Fruit fly (Drosophila melanogaster): ENCODE data around the gene Ca-beta.

DNA sequence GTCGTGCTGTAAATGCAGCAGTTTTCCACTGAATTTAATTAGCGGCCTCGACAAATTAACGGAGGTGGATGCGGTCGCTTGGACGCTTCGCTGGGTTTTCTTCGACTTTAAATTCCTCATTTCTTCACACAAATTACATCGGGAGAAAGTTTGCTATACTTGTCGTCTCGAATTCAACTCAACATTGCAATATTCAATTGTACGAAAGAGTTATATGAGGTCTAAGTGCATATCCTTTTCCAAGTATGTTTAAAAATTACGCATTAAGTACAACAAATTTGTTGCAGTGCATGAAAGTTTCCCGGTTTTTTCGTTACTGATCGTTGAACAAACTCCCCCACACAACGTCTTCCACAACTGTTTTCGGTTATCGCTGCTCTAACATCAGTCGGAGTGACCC, 10.7 kb downstream of the Ca-beta start:
- no peak for TF ChIP-seq CG9948 (tag; optimal IDR thresholded peaks at IDR 0.05)
- TF ChIP-seq Pif1A (GFP tag; optimal IDR thresholded peaks at IDR 0.05) = no peak
- TF ChIP-seq gl (tag; optimal IDR thresholded peaks at IDR 0.05) = no peak
- TF ChIP-seq CG8159 (tag; optimal IDR thresholded peaks at IDR 0.05) = no peak
- no peak for TF ChIP-seq Snoo (tag; optimal IDR thresholded peaks at IDR 0.05)
- no peak for TF ChIP-seq Pif1B (GFP tag; optimal IDR thresholded peaks at IDR 0.05)
- no peak for TF ChIP-seq CG4496 (GFP tag; IDR thresholded peaks at IDR 0.05)
- no peak for TF ChIP-seq CG10348 (GFP tag; IDR thresholded peaks at IDR 0.05)
- no peak for TF ChIP-seq CG15710 (tag; optimal IDR thresholded peaks at IDR 0.05)
- TF ChIP-seq CG34367 (tag; optimal IDR thresholded peaks at IDR 0.05) = no peak
- TF ChIP-seq CG32121 (GFP tag; IDR thresholded peaks at IDR 0.05) = 0 out of 2 replicates have a peak, but pooled peaks have one; percentile 23
